Worm (Caenorhabditis elegans) whole organism, L4/young adult: Measurements from ENCODE around the gene agxt-1.

Experiments used
- W03F9.2 ChIP-seq: fragments of 150-350 bp; optimal IDR thresholded peaks from 2 replicates; lab custom pipeline; 2014; ENCODE audit warnings: missing biosample characterization, missing genetic modification characterization
- dao-5 ChIP-seq: sonication (generic microtip); optimal IDR thresholded peaks from 2 replicates; lab custom pipeline; 2016; ENCODE audit warnings: missing genotype, missing genetic modification characterization, moderate library complexity, missing compliant biosample characterization
- him-1 ChIP-seq: sonication (generic microtip); optimal IDR thresholded peaks from 2 replicates; lab custom pipeline; 2016; ENCODE audit warnings: missing genotype, missing genetic modification reagents, missing genetic modification characterization, missing compliant biosample characterization

The agxt-1 gene

ce11 chrII:8848984-8849383 lies 3.6 kb downstream of the agxt-1 start:
- TF ChIP-seq dao-5 (tag; lab: Kevin White, UChicago) = no peak
- TF ChIP-seq him-1 (tag; lab: Kevin White, UChicago) = no peak
- TF ChIP-seq W03F9.2 = no peak

DNA sequence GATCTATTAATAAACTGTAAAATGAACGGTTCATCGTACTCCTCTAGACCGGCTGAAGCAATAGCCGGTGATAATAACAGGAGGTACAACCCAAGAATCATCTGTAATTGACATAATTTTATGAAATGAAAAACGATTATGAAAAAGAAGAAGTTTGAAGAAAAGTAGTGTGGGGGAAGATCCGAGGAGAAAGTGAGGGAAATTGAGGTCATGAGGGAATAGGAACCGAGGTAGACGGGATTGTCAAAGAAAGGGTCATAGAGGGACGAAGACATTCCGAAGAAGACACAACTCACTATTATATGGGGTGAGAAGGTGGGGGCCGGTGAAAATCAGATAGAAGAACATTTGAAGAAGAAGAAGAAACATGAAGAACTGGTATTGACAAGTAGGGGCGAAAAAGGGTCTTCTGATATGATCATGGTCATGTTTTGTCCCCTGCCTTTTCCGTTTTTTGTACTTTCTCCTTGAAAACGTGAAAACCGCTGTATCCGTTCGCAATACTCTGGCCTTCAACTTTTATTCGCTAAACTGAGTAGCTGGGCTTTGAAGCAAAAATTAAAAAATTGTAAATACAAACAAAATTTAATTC lies 6.7 kb downstream of the agxt-1 start, which contains the start of gene oac-46:
Gene oac-46, minus strand, starts transcription at position 101 of the 592 bp plus-strand sequence.
- TF ChIP-seq dao-5 (tag; lab: Kevin White, UChicago) (no peak), W03F9.2 (no peak), him-1 (tag; lab: Kevin White, UChicago) (no peak)

ce11 chrII:8853238-8853637 lies 7.8 kb downstream of the agxt-1 start:
- TF ChIP-seq him-1 (tag; lab: Kevin White, UChicago) (no peak), dao-5 (tag; lab: Kevin White, UChicago) (no peak), W03F9.2 (no peak)

ce11 chrII:8853960-8854359 lies 8.6 kb downstream of the agxt-1 start:
- TF ChIP-seq dao-5 (tag; lab: Kevin White, UChicago) (no peak), W03F9.2 (no peak), him-1 (tag; lab: Kevin White, UChicago) (no peak)

DNA sequence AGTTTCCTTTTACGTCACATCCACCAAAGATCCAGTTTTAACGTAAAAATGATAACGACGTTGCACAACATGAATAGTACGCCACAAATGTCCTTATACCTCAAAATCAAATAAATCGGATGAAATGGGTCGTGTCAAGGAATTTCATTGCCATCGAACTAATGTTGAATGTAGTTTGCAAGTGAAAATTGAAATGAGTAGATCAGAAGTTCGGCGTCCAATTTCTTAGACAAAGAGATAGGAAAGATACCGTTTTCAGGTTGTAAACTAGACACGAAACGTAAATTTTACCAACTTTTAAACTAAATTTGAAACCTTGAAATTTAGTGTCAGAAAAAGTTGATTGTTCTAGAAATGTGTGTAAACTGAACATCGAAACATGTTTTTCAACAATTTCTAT lies 9.5 kb downstream of the agxt-1 start:
- TF ChIP-seq W03F9.2 (no peak), dao-5 (tag; lab: Kevin White, UChicago) (no peak), him-1 (tag; lab: Kevin White, UChicago) (no peak)

ce11 chrII:8856524-8856923 lies 11.1 kb downstream of the agxt-1 start:
- TF ChIP-seq him-1 (tag; lab: Kevin White, UChicago) = no peak
- no peak for TF ChIP-seq W03F9.2
- no peak for TF ChIP-seq dao-5 (tag; lab: Kevin White, UChicago)

DNA sequence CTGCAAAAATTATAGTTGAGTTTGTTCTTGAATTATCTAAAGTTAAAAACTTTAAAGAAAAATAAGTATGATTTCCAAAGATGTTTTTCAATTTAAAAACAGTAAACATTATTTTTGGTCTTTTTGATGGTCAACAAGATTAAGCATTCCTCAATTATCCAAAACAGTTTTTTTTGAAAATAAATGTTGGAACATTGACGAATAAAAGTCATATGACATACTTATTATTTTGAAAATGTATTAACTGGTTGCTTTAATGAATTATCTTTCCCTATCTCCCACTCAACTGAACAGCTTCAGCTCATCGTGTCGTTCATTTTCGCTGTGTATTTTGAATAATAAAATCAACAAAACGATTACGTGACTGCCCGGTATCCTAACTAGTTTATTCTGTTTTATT lies 11.7 kb downstream of the agxt-1 start:
- TF ChIP-seq dao-5 (tag; lab: Kevin White, UChicago) = no peak
- no peak for TF ChIP-seq W03F9.2
- no peak for TF ChIP-seq him-1 (tag; lab: Kevin White, UChicago)

- TF ChIP-seq him-1 (tag; lab: Kevin White, UChicago) (no peak), dao-5 (tag; lab: Kevin White, UChicago) (no peak), W03F9.2 (no peak)
Observed at ce11 chrII:8859596-8859995, 14.2 kb downstream of the agxt-1 start, which contains the start of gene snb-6. Gene snb-6, minus strand, starts transcription at chrII:8859696.

- no peak for TF ChIP-seq him-1 (tag; lab: Kevin White, UChicago)
- no peak for TF ChIP-seq W03F9.2
- TF ChIP-seq dao-5 (tag; lab: Kevin White, UChicago) = no peak
Observed at ce11 chrII:8865078-8865477, 19.7 kb downstream of the agxt-1 start, which contains the start of gene npr-20. Gene npr-20, minus strand, starts transcription at chrII:8865178.

- TF ChIP-seq dao-5 (tag; lab: Kevin White, UChicago) = no peak
- no peak for TF ChIP-seq him-1 (tag; lab: Kevin White, UChicago)
- no peak for TF ChIP-seq W03F9.2
Observed at ce11 chrII:8866844-8867243, 21.4 kb downstream of the agxt-1 start.

- TF ChIP-seq him-1 (tag; lab: Kevin White, UChicago) (no peak), dao-5 (tag; lab: Kevin White, UChicago) (no peak), W03F9.2 (no peak)
Observed at ce11 chrII:8873842-8874241, 28.4 kb downstream of the agxt-1 start, which contains the start of gene T07D4.2. Gene T07D4.2, minus strand, starts transcription at chrII:8873942.

DNA sequence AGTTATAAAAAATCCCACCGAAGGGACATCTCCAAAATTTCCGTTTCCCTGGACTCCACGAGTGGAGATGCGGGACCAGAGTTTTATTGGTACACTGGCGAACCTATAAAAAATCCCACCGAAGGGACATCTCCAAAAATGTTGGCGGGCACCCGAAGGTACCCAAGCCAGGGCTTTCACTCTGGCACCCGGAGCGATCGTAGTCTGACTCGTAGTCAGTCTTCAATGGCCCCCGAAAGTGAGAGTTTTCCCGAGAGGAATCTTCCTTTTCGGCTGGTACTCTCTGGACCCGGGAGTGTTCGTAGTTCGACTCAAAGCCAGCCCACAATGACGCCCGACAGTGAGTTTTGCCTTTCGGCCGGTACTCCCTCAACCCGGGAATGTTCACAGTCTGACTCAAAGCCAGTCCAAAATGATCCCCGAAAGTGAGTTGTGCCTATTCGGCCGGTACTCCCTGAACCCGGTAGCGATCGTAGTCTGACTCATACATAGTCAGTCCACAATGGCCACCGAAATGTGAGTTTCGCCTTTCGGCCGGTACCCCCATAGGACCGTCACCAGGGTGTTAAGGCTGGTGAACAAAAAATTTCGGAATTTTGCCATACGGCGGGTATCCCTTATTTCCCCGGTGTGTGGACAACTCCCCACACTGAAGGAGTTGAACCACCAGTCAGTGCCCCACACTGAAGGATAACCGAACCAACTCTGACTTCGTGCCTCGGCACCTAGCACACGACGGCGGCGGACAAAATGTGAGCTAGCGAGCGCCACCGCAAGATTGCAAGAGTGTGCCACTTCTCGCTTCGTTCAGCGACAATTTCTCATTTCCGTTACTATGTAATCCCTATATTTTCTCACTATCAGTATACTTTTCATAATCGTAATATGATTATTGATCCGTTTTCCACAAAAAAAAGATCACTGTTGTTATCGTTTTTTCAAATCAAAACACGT lies 31.9 kb downstream of the agxt-1 start:
- TF ChIP-seq him-1 (tag; lab: Kevin White, UChicago) = no peak
- TF ChIP-seq W03F9.2 = no peak

DNA sequence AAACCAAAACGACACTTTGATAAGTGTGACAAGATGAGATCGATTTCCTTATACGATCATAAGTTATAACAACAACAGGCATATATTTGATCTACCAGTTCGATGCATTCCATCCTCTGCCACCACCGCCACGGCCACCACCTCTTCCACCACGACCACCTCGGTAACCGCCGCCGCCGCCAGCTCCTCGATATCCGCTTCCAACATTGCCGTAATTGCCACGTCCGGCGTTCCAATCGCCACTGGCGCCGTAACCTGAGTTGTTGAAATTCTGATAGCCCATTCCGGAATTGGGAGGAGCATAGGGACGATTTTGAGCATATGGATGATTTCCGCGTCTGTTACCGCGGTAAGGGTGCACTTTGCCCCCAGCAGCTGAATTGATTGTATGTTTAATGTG lies 33.1 kb downstream of the agxt-1 start:
- TF ChIP-seq him-1 (tag; lab: Kevin White, UChicago) (no peak), dao-5 (tag; lab: Kevin White, UChicago) (no peak), W03F9.2 (no peak)

DNA sequence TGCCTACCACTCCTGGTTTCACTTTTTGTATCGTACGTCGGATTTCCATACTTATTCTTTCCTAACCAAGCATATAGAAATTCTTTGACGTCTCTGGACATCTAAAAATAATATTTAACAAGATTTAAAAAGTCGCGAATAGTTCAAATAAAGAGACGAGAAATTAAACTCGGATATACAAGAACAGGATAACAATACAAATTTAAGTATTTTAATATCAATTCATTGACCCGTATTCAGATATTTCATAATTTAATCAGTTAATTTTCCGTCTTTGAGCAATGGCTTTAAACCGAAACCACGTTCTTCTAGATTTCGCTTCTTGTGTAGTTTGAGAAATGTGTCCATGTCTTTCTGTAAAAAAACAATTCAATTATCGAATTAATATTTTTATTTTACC lies 38.2 kb downstream of the agxt-1 start, which contains the start of gene rha-1:
Gene rha-1, minus strand, starts transcription at position 101 of the 400 bp plus-strand sequence.
- TF ChIP-seq W03F9.2 (no peak), dao-5 (tag; lab: Kevin White, UChicago) (no peak), him-1 (tag; lab: Kevin White, UChicago) (no peak)
